Worm (Caenorhabditis elegans): ENCODE data around the gene srh-275.

DNA sequence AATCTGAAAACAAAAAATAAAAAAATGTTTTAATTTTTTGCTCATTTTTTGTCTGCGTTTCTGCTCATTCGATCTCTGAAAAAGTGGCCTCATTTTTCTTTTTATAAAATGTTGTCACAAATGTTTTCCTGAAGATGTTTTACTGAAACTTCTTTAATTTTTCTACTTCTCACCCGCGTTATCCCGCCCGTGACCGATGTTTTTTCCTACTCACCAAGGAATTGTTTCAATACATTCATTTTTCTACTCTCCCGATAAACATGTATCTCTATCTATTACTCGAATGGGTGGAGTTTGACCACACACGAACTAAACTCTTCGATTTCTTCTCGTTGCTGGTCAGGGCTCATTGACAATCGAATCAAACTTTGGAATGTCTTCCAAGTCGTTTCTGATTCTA is 21.9 kb upstream of the srh-275 start, which contains the start of gene F10G2.2:
- TF ChIP-seq Y55F3AM.14 (GFP tag; optimal IDR thresholded peaks at IDR 0.05) (no peak), unc-55 (GFP tag; optimal IDR thresholded peaks at IDR 0.05) (no peak), nhr-10 (tag; optimal IDR thresholded peaks at IDR 0.05) (no peak), fos-1 (tag; optimal IDR thresholded peaks at IDR 0.05) (no peak), ama-1 (optimal IDR thresholded peaks at IDR 0.05) (no peak), nhr-237 (tag; optimal IDR thresholded peaks at IDR 0.05) (no peak)

Data from whole organism, L2 larva.